Worm (Caenorhabditis elegans): ENCODE results near the gene let-858.

Gene let-858

DNA sequence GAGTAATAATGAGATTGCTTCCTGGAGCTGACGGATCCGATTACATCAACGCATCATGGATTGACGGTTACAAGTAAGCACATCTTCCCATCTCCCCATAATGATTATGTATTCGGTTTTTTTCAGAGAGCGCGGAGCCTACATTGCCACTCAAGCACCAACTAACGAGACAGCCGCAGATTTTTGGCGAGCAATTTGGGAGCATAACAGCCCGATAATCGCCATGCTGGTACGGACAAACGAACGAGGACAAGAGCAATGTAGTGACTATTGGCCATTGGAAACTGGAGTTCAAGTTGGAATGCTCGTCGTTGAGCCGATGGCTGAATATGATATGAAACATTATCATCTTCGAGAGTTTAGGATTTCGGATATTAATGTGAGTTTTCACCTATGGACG, 11.3 kb upstream of the let-858 start:
- TF ChIP-seq aha-1 (tag) = peak; percentile 92
- TF ChIP-seq unc-39 (tag; optimal IDR thresholded peaks at IDR 0.05) = no peak

DNA sequence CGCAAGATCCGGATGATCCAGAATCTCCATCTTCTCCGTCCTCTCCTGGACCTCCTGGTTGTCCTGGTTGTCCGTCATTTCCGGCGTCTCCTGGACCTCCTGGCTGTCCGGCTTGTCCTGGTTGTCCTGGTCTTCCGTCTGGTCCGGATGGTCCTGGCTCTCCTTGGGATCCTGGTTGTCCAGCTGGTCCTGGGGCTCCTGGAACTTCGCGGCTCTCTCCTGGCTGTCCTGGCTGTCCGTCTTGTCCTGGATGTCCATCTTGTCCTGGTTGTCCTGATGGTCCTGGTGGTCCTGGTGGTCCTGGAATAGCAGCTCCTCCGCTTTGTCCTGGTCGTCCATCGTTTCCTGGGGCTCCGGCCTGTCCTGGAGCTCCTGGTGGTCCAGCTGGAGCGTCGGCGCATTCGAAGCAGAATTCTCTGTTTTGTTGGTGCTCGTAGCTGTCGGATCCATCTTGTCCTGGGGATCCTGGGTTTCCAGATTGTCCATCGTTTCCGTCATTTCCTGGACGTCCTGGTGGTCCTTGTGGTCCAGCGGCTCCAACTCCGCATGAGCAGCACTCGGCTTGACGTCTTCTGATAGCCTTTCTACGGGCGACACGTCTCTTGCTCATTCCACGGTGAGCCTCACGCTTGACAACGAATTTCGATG, 9.5 kb upstream of the let-858 start:
- TF ChIP-seq ceh-62 (tag; optimal IDR thresholded peaks at IDR 0.05) (no peak), ZK337.2 (GFP tag; IDR thresholded peaks at IDR 0.05) (no peak), mxl-2 (GFP tag; conservative IDR thresholded peaks at IDR 0.05) (no peak), F26F4.8 (GFP tag; conservative IDR thresholded peaks at IDR 0.05) (no peak; the same call in 1 of the 2 replicates), T26A8.4 (GFP tag; IDR thresholded peaks at IDR 0.05) (0 out of 2 replicates have a peak, but pooled peaks have one; percentile 10), pha-4 (GFP tag; IDR thresholded peaks at IDR 0.05) (peak; percentile 27; the same call in 1 of the 2 replicates), pha-4 (tag; optimal IDR thresholded peaks at IDR 0.05) (no peak), snpc-1.2 (GFP tag; IDR thresholded peaks at IDR 0.05) (0 out of 2 replicates have a peak, but pooled peaks have one; percentile 43), F37D6.2 (tag; optimal IDR thresholded peaks at IDR 0.05) (no peak), nhr-77 (tag; optimal IDR thresholded peaks at IDR 0.05) (no peak), lin-13 (GFP tag; optimal IDR thresholded peaks at IDR 0.05) (no peak), set-16 (GFP tag; IDR thresholded peaks at IDR 0.05) (peak; percentile 96), unc-130 (GFP tag; optimal IDR thresholded peaks at IDR 0.05) (no peak), dmd-8 (GFP tag; IDR thresholded peaks at IDR 0.05) (0 out of 2 replicates have a peak, but pooled peaks have one; percentile 20), lsy-2 (tag; optimal IDR thresholded peaks at IDR 0.05) (no peak), mxl-3 (GFP tag; optimal IDR thresholded peaks at IDR 0.05) (peak; percentile 41), spr-3 (GFP tag; optimal IDR thresholded peaks at IDR 0.05) (no peak)

DNA sequence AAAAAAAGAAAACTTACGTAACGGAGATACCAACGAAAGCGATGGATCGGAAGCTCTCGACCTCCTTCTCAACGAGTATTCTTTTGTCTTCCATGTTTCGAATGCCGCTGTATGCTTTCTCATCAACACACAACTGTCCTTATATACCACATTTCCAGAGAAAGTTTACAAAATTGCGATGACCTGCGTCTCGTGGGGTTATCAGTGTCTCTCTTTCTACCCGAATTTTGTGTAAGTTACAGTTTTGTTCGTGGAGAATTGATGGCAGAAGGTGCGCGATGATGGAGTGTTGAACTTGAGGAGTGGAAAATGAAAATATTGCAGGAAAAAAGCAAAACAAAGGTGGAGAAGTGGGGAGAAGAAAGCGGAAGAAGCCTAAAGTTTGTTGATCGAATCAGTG, 8.5 kb upstream of the let-858 start, which contains the start of gene col-81:
col-81 (minus strand) TSS at position 101 of the 400 bp plus-strand sequence.
- TF ChIP-seq mep-1 (tag; optimal IDR thresholded peaks at IDR 0.05) (no peak), unc-62 (GFP tag; optimal IDR thresholded peaks at IDR 0.05 in 1 of 2) (peak in 1 of 2 experiments; percentile 12), unc-62 (tag; optimal IDR thresholded peaks at IDR 0.05) (no peak)

- TF ChIP-seq hlh-11 (tag; optimal IDR thresholded peaks at IDR 0.05) = peak; percentile 24
- TF ChIP-seq ama-1 (optimal IDR thresholded peaks at IDR 0.05) = peak; percentile 77
- peak; percentile 12 for TF ChIP-seq nhr-28 (tag; optimal IDR thresholded peaks at IDR 0.05)
- TF ChIP-seq nhr-48 (tag; optimal IDR thresholded peaks at IDR 0.05) = no peak
- TF ChIP-seq daf-19 (GFP tag; conservative IDR thresholded peaks at IDR 0.05) = no peak
- TF ChIP-seq skn-1 (tag; optimal IDR thresholded peaks at IDR 0.05) = no peak
- no peak for TF ChIP-seq rbr-2 (tag; optimal IDR thresholded peaks at IDR 0.05)
- peak; percentile 22 for TF ChIP-seq mxl-3 (GFP tag; optimal IDR thresholded peaks at IDR 0.05)
- TF ChIP-seq F49E8.2 (tag; optimal IDR thresholded peaks at IDR 0.05; ENCODE audit: borderline replicate concordance) = no peak
- peak; percentile 16 for TF ChIP-seq mes-2 (tag; optimal IDR thresholded peaks at IDR 0.05; ENCODE audit: poor library complexity, severe bottlenecking)
- TF ChIP-seq Y48G9A.11 (GFP tag; IDR thresholded peaks at IDR 0.05) = no peak
- TF ChIP-seq tra-1 (GFP tag; IDR thresholded peaks at IDR 0.05) = no peak
- TF ChIP-seq nhr-41 (GFP tag; IDR thresholded peaks at IDR 0.05) = no peak
- no peak for TF ChIP-seq arid-1 (GFP tag; conservative IDR thresholded peaks at IDR 0.05)
- no peak for TF ChIP-seq ZK337.2 (GFP tag; IDR thresholded peaks at IDR 0.05)
- no peak for TF ChIP-seq nhr-25 (tag; optimal IDR thresholded peaks at IDR 0.05; ENCODE audit: borderline replicate concordance, insufficient read depth)
- no peak for TF ChIP-seq F37D6.2 (tag; optimal IDR thresholded peaks at IDR 0.05)
- no peak for TF ChIP-seq snpc-1.2 (GFP tag; IDR thresholded peaks at IDR 0.05)
- no peak for TF ChIP-seq nhr-11 (tag; optimal IDR thresholded peaks at IDR 0.05)
- no peak for TF ChIP-seq set-16 (GFP tag; IDR thresholded peaks at IDR 0.05)
- TF ChIP-seq unc-62 (GFP tag; optimal IDR thresholded peaks at IDR 0.05 in 1 of 2) = peak in 1 of 2 experiments; percentile 54
- TF ChIP-seq unc-62 (tag; optimal IDR thresholded peaks at IDR 0.05) = no peak
- TF ChIP-seq attf-4 (tag; optimal IDR thresholded peaks at IDR 0.05) = no peak
- no peak for TF ChIP-seq duxl-1 (tag; optimal IDR thresholded peaks at IDR 0.05; ENCODE audit: poor library complexity)
- TF ChIP-seq lin-1 (GFP tag; IDR thresholded peaks at IDR 0.05) = no peak
- TF ChIP-seq ceh-62 (tag; optimal IDR thresholded peaks at IDR 0.05) = no peak
- no peak for TF ChIP-seq T20F7.1 (GFP tag; optimal IDR thresholded peaks at IDR 0.05)
- TF ChIP-seq saeg-2 (GFP tag; IDR thresholded peaks at IDR 0.05) = no peak
- TF ChIP-seq pha-4 (GFP tag; IDR thresholded peaks at IDR 0.05) = no peak
- TF ChIP-seq pha-4 (tag; optimal IDR thresholded peaks at IDR 0.05) = no peak
Measured at ce11 chrII:11015210-11015609, 7.0 kb upstream of the let-858 start.
